Worm (Caenorhabditis elegans) whole organism, late embryonic: ENCODE data around the gene bath-47.

Experiments used
- hlh-30 ChIP-seq: sonication (generic microtip); optimal IDR thresholded peaks from 2 replicates; lab custom pipeline; 2017; ENCODE audit warnings: antibody characterized with exemption, missing genetic modification characterization, missing compliant biosample characterization; ENCODE audit not compliant: insufficient read depth
- pag-3 ChIP-seq: sonication (generic microtip); optimal IDR thresholded peaks from 2 replicates; lab custom pipeline; 2016; ENCODE audit warnings: missing compliant biosample characterization, missing genetic modification characterization, borderline replicate concordance
- unc-42 ChIP-seq: sonication (generic microtip); optimal IDR thresholded peaks from 2 replicates; lab custom pipeline; 2016; ENCODE audit warnings: missing genotype, missing genetic modification characterization, missing compliant biosample characterization

The bath-47 gene

ce11 chrII:1653397-1653796 lies 51.8 kb downstream of the bath-47 start, which contains the start of gene fbxb-15:
Gene fbxb-15 (minus strand): TSS chrII:1653497.
- TF ChIP-seq pag-3 (tag; lab: Kevin White, UChicago) (no peak), unc-42 (tag; lab: Kevin White, UChicago) (no peak), hlh-30 (tag; lab: Kevin White, UChicago) (no peak)
